Worm (Caenorhabditis elegans) whole organism, L3 larva: ENCODE data around the gene col-141.

Experiments used
- R02D3.7 ChIP-seq: fragments of 150-350 bp; optimal IDR thresholded peaks from 2 replicates; lab custom pipeline; 2014; ENCODE audit warnings: missing biosample characterization, missing genetic modification characterization
- ZK546.5 ChIP-seq: sonication (generic microtip); optimal IDR thresholded peaks from 2 replicates; lab custom pipeline; 2017; ENCODE audit warnings: missing biosample characterization, missing genetic modification characterization
- aly-2 ChIP-seq: fragments of 150-350 bp; optimal IDR thresholded peaks from 2 replicates; lab custom pipeline; 2014; ENCODE audit warnings: missing biosample characterization, missing genetic modification characterization
- ama-1 ChIP-seq: fragments of 150-350 bp; optimal IDR thresholded peaks from 2 replicates; lab custom pipeline; 2018
- ceh-28 ChIP-seq: fragments of 150-350 bp; optimal IDR thresholded peaks from 2 replicates; lab custom pipeline; 2014; ENCODE audit warnings: missing biosample characterization, missing genetic modification reagents, missing genetic modification characterization
- ceh-82 ChIP-seq: fragments of 150-350 bp; optimal IDR thresholded peaks from 2 replicates; lab custom pipeline; 2014; ENCODE audit warnings: missing biosample characterization, missing genetic modification characterization
- daf-12 ChIP-seq: fragments of 150-350 bp; optimal IDR thresholded peaks from 2 replicates; lab custom pipeline; 2014; ENCODE audit warnings: missing biosample characterization, missing genetic modification reagents, missing genetic modification characterization
- egl-27 ChIP-seq: sonication (generic microtip); optimal IDR thresholded peaks from 4 replicates; lab custom pipeline; 2017; ENCODE audit warnings: missing biosample characterization, missing genetic modification reagents, missing genetic modification characterization
- egl-5 ChIP-seq: fragments of 150-350 bp; optimal IDR thresholded peaks from 2 replicates; lab custom pipeline; 2017; ENCODE audit warnings: missing biosample characterization, missing genetic modification reagents, missing genetic modification characterization, inconsistent platforms
- elt-1 ChIP-seq: fragments of 150-350 bp; optimal IDR thresholded peaks from 2 replicates; lab custom pipeline; 2014; ENCODE audit warnings: missing biosample characterization, missing genetic modification characterization
- fkh-10 ChIP-seq: sonication (generic microtip); optimal IDR thresholded peaks from 2 replicates; lab custom pipeline; 2017; ENCODE audit warnings: missing biosample characterization, missing genetic modification reagents, missing genetic modification characterization
- fkh-2 ChIP-seq: fragments of 150-350 bp; optimal IDR thresholded peaks from 2 replicates; lab custom pipeline; 2014; ENCODE audit warnings: missing biosample characterization, missing genetic modification reagents, missing genetic modification characterization
- fos-1 ChIP-seq: fragments of 150-350 bp; optimal IDR thresholded peaks from 2 replicates; lab custom pipeline; 2014; ENCODE audit warnings: missing biosample characterization, missing genetic modification characterization
- jun-1 ChIP-seq: fragments of 150-350 bp; optimal IDR thresholded peaks from 2 replicates; lab custom pipeline; 2014; ENCODE audit warnings: missing biosample characterization, missing genetic modification reagents, missing genetic modification characterization
- lin-39 ChIP-seq: fragments of 150-350 bp; optimal IDR thresholded peaks from 2 replicates; lab custom pipeline; 2018; ENCODE audit warnings: missing biosample characterization, missing genetic modification reagents, missing genetic modification characterization
- lsy-12 ChIP-seq: sonication (generic microtip); optimal IDR thresholded peaks from 2 replicates; lab custom pipeline; 2016; ENCODE audit warnings: mild to moderate bottlenecking, missing genetic modification characterization, missing compliant biosample characterization
- mdl-1 ChIP-seq: fragments of 150-350 bp; optimal IDR thresholded peaks from 2 replicates; lab custom pipeline; 2014; ENCODE audit warnings: missing biosample characterization, missing genetic modification characterization
- nfya-1 ChIP-seq: sonication (generic microtip); optimal IDR thresholded peaks from 2 replicates; lab custom pipeline; 2017; ENCODE audit warnings: missing genetic modification characterization, mild to moderate bottlenecking, missing compliant biosample characterization, antibody characterized with exemption, moderate library complexity; ENCODE audit not compliant: insufficient read depth
- nhr-11 ChIP-seq: fragments of 150-350 bp; optimal IDR thresholded peaks from 2 replicates; lab custom pipeline; 2014; ENCODE audit warnings: missing biosample characterization, missing genetic modification characterization
- nhr-12 ChIP-seq: fragments of 150-350 bp; optimal IDR thresholded peaks from 2 replicates; lab custom pipeline; 2014; ENCODE audit warnings: missing biosample characterization, missing genetic modification characterization
- nhr-23 ChIP-seq: fragments of 150-350 bp; optimal IDR thresholded peaks from 2 replicates; lab custom pipeline; 2014; ENCODE audit warnings: missing biosample characterization, missing genetic modification reagents, missing genetic modification characterization
- nhr-237 ChIP-seq: fragments of 150-350 bp; optimal IDR thresholded peaks from 2 replicates; lab custom pipeline; 2014; ENCODE audit warnings: missing biosample characterization, missing genetic modification characterization
- nhr-25 ChIP-seq: sonication (generic microtip); optimal IDR thresholded peaks from 2 replicates; lab custom pipeline; 2017; ENCODE audit warnings: missing biosample characterization, missing genetic modification characterization
- nhr-28 ChIP-seq: fragments of 150-350 bp; optimal IDR thresholded peaks from 2 replicates; lab custom pipeline; 2014; ENCODE audit warnings: missing biosample characterization, missing genetic modification characterization
- nhr-43 ChIP-seq: sonication (generic microtip); optimal IDR thresholded peaks from 2 replicates; lab custom pipeline; 2016; ENCODE audit warnings: mild to moderate bottlenecking, missing genetic modification characterization, missing compliant biosample characterization; ENCODE audit not compliant: poor library complexity, severe bottlenecking
- nhr-76 ChIP-seq: fragments of 150-350 bp; sonication (generic microtip); optimal IDR thresholded peaks from 5 replicates; lab custom pipeline; 2014; ENCODE audit warnings: missing biosample characterization, missing genetic modification characterization
- pha-4 ChIP-seq: fragments of 150-350 bp; optimal IDR thresholded peaks from 2 replicates; lab custom pipeline; 2014; ENCODE audit warnings: missing biosample characterization, missing genetic modification reagents, missing genetic modification characterization
- pqm-1 ChIP-seq: fragments of 150-350 bp; optimal IDR thresholded peaks from 2 replicates; lab custom pipeline; 2017; ENCODE audit warnings: missing biosample characterization, missing genetic modification characterization, inconsistent platforms
- sea-2 ChIP-seq: fragments of 150-350 bp; sonication (generic microtip); optimal IDR thresholded peaks from 4 replicates; lab custom pipeline; 2014; ENCODE audit warnings: missing biosample characterization, missing genetic modification reagents, missing genetic modification characterization
- skn-1 ChIP-seq: fragments of 150-350 bp; optimal IDR thresholded peaks from 2 replicates; lab custom pipeline; 2014; ENCODE audit warnings: missing biosample characterization, missing genetic modification characterization
- snpc-4 ChIP-seq: fragments of 150-350 bp; optimal IDR thresholded peaks from 2 replicates; lab custom pipeline; 2014; ENCODE audit warnings: missing biosample characterization, missing genetic modification characterization
- tbx-2 ChIP-seq: sonication (generic microtip); optimal IDR thresholded peaks from 2 replicates; lab custom pipeline; 2016; ENCODE audit warnings: mild to moderate bottlenecking, missing genetic modification characterization, missing compliant biosample characterization
- unc-62 ChIP-seq: fragments of 150-350 bp; sonication (generic microtip); optimal IDR thresholded peaks from 4 replicates; lab custom pipeline; 2014; ENCODE audit warnings: missing biosample characterization, missing genetic modification reagents, missing genetic modification characterization
- ztf-11 ChIP-seq: fragments of 150-350 bp; optimal IDR thresholded peaks from 2 replicates; lab custom pipeline; 2014; ENCODE audit warnings: missing biosample characterization, missing genetic modification characterization
- ztf-4 ChIP-seq: fragments of 150-350 bp; optimal IDR thresholded peaks from 2 replicates; lab custom pipeline; 2014; ENCODE audit warnings: missing biosample characterization, missing genetic modification characterization

The col-141 gene

ce11 chrV:6829404-6829803 is at the start of gene col-141:
TSS of gene col-141 (plus strand) at chrV:6829704.
- TF ChIP-seq mdl-1 (tag; lab: Kevin White, UChicago) (no peak), snpc-4 (tag; lab: Kevin White, UChicago) (no peak), ceh-82 (tag; lab: Kevin White, UChicago) (no peak), tbx-2 (tag; lab: Kevin White, UChicago) (no peak), nfya-1 (tag; lab: Kevin White, UChicago) (no peak), ceh-28 (tag; lab: Kevin White, UChicago) (no peak), lsy-12 (tag; lab: Kevin White, UChicago) (no peak), ZK546.5 (tag; lab: Kevin White, UChicago) (no peak)
- TF ChIP-seq, all 47 proteins: peak for 0

ce11 chrV:6780166-6780565 is 49.3 kb upstream of the col-141 start, which contains the start of gene ZC404.15:
TSS of gene ZC404.15 (plus strand) at chrV:6780466.
- TF ChIP-seq nhr-28 (tag; lab: Kevin White, UChicago) (no peak), nhr-43 (tag; lab: Kevin White, UChicago) (no peak)
- TF ChIP-seq, all 47 proteins: peak for 0

ce11 chrV:6780676-6781075 is 48.8 kb upstream of the col-141 start:
- no peak for TF ChIP-seq elt-1 (tag; lab: Kevin White, UChicago)
- TF ChIP-seq aly-2 (tag; lab: Kevin White, UChicago), result no peak
- no peak for TF ChIP-seq jun-1 (tag; lab: Kevin White, UChicago)
- no peak for TF ChIP-seq egl-27 (tag; lab: Kevin White, UChicago)
- no peak for TF ChIP-seq nhr-25 (tag; lab: Kevin White, UChicago)
- no peak for TF ChIP-seq nhr-11
- no peak for TF ChIP-seq nhr-12
- no peak for TF ChIP-seq nhr-76
- TF ChIP-seq R02D3.7 (tag; lab: Kevin White, UChicago), result no peak
- TF ChIP-seq pqm-1 (tag; lab: Kevin White, UChicago), result no peak
- TF ChIP-seq ZK546.5 (tag; lab: Kevin White, UChicago), result no peak
- TF ChIP-seq nhr-237 (tag; lab: Kevin White, UChicago), result no peak
- no peak for TF ChIP-seq ama-1 (lab: Kevin White, UChicago)
- TF ChIP-seq fkh-10 (GFP tag; lab: Kevin White, UChicago), result no peak
- TF ChIP-seq nhr-23 (tag; lab: Kevin White, UChicago), result no peak
- no peak for TF ChIP-seq daf-12
- TF ChIP-seq lin-39 (tag; lab: Kevin White, UChicago), result no peak

ce11 chrV:6782260-6782659 is 47.2 kb upstream of the col-141 start:
- no peak for TF ChIP-seq nhr-28 (tag; lab: Kevin White, UChicago)
- TF ChIP-seq nhr-76, result no peak
- TF ChIP-seq aly-2 (tag; lab: Kevin White, UChicago), result no peak
- TF ChIP-seq nhr-43 (tag; lab: Kevin White, UChicago), result no peak
- no peak for TF ChIP-seq skn-1
- no peak for TF ChIP-seq ztf-11 (tag; lab: Kevin White, UChicago)
- no peak for TF ChIP-seq nhr-237 (tag; lab: Kevin White, UChicago)
- no peak for TF ChIP-seq ztf-4
- TF ChIP-seq fos-1 (tag; lab: Kevin White, UChicago), result no peak
- TF ChIP-seq fkh-2 (tag; lab: Kevin White, UChicago), result no peak
- TF ChIP-seq pha-4 (tag; lab: Kevin White, UChicago), result no peak
- no peak for TF ChIP-seq mdl-1 (tag; lab: Kevin White, UChicago)
- TF ChIP-seq nfya-1 (tag; lab: Kevin White, UChicago), result no peak
- TF ChIP-seq fkh-10 (GFP tag; lab: Kevin White, UChicago), result no peak
- TF ChIP-seq R02D3.7 (tag; lab: Kevin White, UChicago), result no peak
- TF ChIP-seq ceh-28 (tag; lab: Kevin White, UChicago), result no peak
- no peak for TF ChIP-seq egl-5 (tag; lab: Kevin White, UChicago)

ce11 chrV:6783044-6783625 is 46.4 kb upstream of the col-141 start:
- TF ChIP-seq tbx-2 (tag; lab: Kevin White, UChicago) (no peak), unc-62 (GFP tag; lab: Kevin White, UChicago) (no peak), sea-2 (GFP tag; lab: Kevin White, UChicago) (no peak), nhr-11 (no peak)
- TF ChIP-seq, all 47 proteins: peak for 0
